Fruit fly (Drosophila melanogaster) whole organism, embryonic: ENCODE results near the gene opa.
A peak's percentile ranks its signal among the peaks of the same experiment; 100 is the strongest.

Source experiments
- B-H1 ChIP-seq: fragments of 200-800 bp; sonication (Bioruptor generic); IDR thresholded peaks from 3 replicates; pipeline ENCODE4 v1.3.6; 2022; ENCODE audit warnings: missing biosample characterization, missing genetic modification characterization
- Blimp-1 ChIP-seq: fragments of 200-800 bp; sonication (Bioruptor generic); optimal IDR thresholded peaks from 3 replicates; lab custom pipeline; 2018; ENCODE audit warnings: missing biosample characterization, missing genetic modification characterization, mild to moderate bottlenecking, moderate library complexity, missing genetic modification reagents
- CG10979 ChIP-seq: fragments of 200-800 bp; sonication (Bioruptor generic); optimal IDR thresholded peaks from 2 replicates; lab custom pipeline; 2018; ENCODE audit warnings: missing biosample characterization, mild to moderate bottlenecking, missing genetic modification characterization, moderate library complexity
- CG12769 ChIP-seq: fragments of 200-800 bp; sonication (Bioruptor generic); optimal IDR thresholded peaks from 2 replicates; lab custom pipeline; 2019; ENCODE audit warnings: missing biosample characterization, mild to moderate bottlenecking, missing genetic modification characterization, moderate library complexity
- CG13624 ChIP-seq: fragments of 200-800 bp; sonication (Bioruptor generic); optimal IDR thresholded peaks from 2 replicates; lab custom pipeline; 2016; ENCODE audit warnings: missing biosample characterization, missing genetic modification characterization
- CG14860 ChIP-seq: fragments of 200-800 bp; sonication (Bioruptor generic); IDR thresholded peaks from 3 replicates; pipeline ENCODE4 v1.3.6; 2022; ENCODE audit warnings: missing biosample characterization, missing genetic modification characterization; ENCODE audit not compliant: partially characterized antibody
- CG14965 ChIP-seq: fragments of 200-800 bp; sonication (Bioruptor generic); optimal IDR thresholded peaks from 2 replicates; lab custom pipeline; 2016; ENCODE audit warnings: missing biosample characterization, missing genetic modification characterization, borderline replicate concordance
- CG17359 ChIP-seq: fragments of 200-800 bp; sonication (Bioruptor generic); optimal IDR thresholded peaks from 3 replicates; lab custom pipeline; 2018; ENCODE audit warnings: missing biosample characterization, mild to moderate bottlenecking, missing genetic modification characterization, moderate library complexity
- CG30403 ChIP-seq: fragments of 200-800 bp; sonication (Bioruptor generic); optimal IDR thresholded peaks from 3 replicates; lab custom pipeline; 2016; ENCODE audit warnings: missing biosample characterization, missing genetic modification characterization
- CG4282 ChIP-seq: fragments of 200-800 bp; sonication (Bioruptor generic); optimal IDR thresholded peaks from 2 replicates; lab custom pipeline; 2016; ENCODE audit warnings: missing biosample characterization, missing genetic modification characterization
- CG6254 ChIP-seq: fragments of 200-800 bp; sonication (Bioruptor generic); optimal IDR thresholded peaks from 3 replicates; lab custom pipeline; 2017; ENCODE audit warnings: mild to moderate bottlenecking, missing biosample characterization, missing genetic modification reagents, missing genetic modification characterization
- CG6791 ChIP-seq: fragments of 200-800 bp; sonication (Bioruptor generic); IDR thresholded peaks from 3 replicates; pipeline ENCODE4 v1.3.6; 2022; ENCODE audit warnings: missing biosample characterization, missing genetic modification characterization; ENCODE audit not compliant: partially characterized antibody
- CG6813 ChIP-seq: fragments of 200-800 bp; sonication (Bioruptor generic); optimal IDR thresholded peaks from 2 replicates; lab custom pipeline; 2017; ENCODE audit warnings: missing biosample characterization, missing genetic modification characterization, mild to moderate bottlenecking, moderate library complexity, missing genetic modification reagents
- CG7357 ChIP-seq: fragments of 200-800 bp; sonication (Bioruptor generic); IDR thresholded peaks from 3 replicates; pipeline ENCODE4 v1.3.6; 2022; ENCODE audit warnings: missing biosample characterization, missing genetic modification characterization
- CG7786 ChIP-seq: fragments of 200-800 bp; sonication (Bioruptor generic); optimal IDR thresholded peaks from 2 replicates; lab custom pipeline; 2016; ENCODE audit warnings: missing biosample characterization, missing genetic modification characterization
- D19A ChIP-seq: fragments of 200-800 bp; optimal IDR thresholded peaks from 3 replicates; lab custom pipeline; 2019; ENCODE audit warnings: missing biosample characterization, mild to moderate bottlenecking, missing genetic modification characterization, moderate library complexity
- Dek ChIP-seq: fragments of 200-800 bp; sonication (Bioruptor generic); optimal IDR thresholded peaks from 3 replicates; lab custom pipeline; 2019; ENCODE audit warnings: missing biosample characterization, mild to moderate bottlenecking, missing genetic modification characterization, moderate library complexity
- Dip3 ChIP-seq: fragments of 200-800 bp; sonication (Bioruptor generic); optimal IDR thresholded peaks from 3 replicates; lab custom pipeline; 2016; ENCODE audit warnings: missing biosample characterization, missing genetic modification characterization
- Drgx ChIP-seq: fragments of 200-800 bp; sonication (Bioruptor generic); IDR thresholded peaks from 2 replicates; pipeline ENCODE4 v1.3.6; 2022; ENCODE audit warnings: missing biosample characterization, missing genetic modification characterization
- Gsc ChIP-seq: fragments of 200-800 bp; sonication (Bioruptor generic); IDR thresholded peaks from 2 replicates; pipeline ENCODE4 v1.3.6; 2022; ENCODE audit warnings: missing biosample characterization, missing genetic modification characterization
- Gug ChIP-seq: fragments of 200-800 bp; sonication (Bioruptor generic); IDR thresholded peaks from 4 replicates; pipeline ENCODE4 v1.3.6; 2022; ENCODE audit warnings: missing biosample characterization, missing genetic modification characterization
- HLH4C ChIP-seq: fragments of 200-800 bp; sonication (Bioruptor generic); IDR thresholded peaks from 3 replicates; pipeline ENCODE4 v1.3.6; 2022; ENCODE audit warnings: missing biosample characterization, missing genetic modification characterization; ENCODE audit not compliant: partially characterized antibody
- Hey ChIP-seq: fragments of 200-800 bp; sonication (Bioruptor generic); optimal IDR thresholded peaks from 3 replicates; lab custom pipeline; 2018; ENCODE audit warnings: missing biosample characterization, mild to moderate bottlenecking, missing genetic modification characterization
- Hr78 ChIP-seq, 2 experiments: fragments of 200-800 bp in 1 of 2; fragments of >200 bp in 1 of 2; sonication (Bioruptor generic) in 1 of 2; optimal IDR thresholded peaks; 2 replicates each; lab custom pipeline; 2017 to 2019; ENCODE audit warnings: missing biosample characterization in 2 of 2, missing genetic modification characterization in 2 of 2, mild to moderate bottlenecking in 1 of 2, moderate library complexity in 1 of 2
- Meics ChIP-seq: fragments of 200-800 bp; sonication (Bioruptor generic); optimal IDR thresholded peaks from 2 replicates; lab custom pipeline; 2017; ENCODE audit warnings: missing biosample characterization, mild to moderate bottlenecking, missing genetic modification characterization
- Mes4 ChIP-seq: fragments of 200-800 bp; sonication (Bioruptor generic); optimal IDR thresholded peaks from 2 replicates; lab custom pipeline; 2016; ENCODE audit warnings: missing biosample characterization, missing genetic modification characterization
- Spps ChIP-seq: fragments of 200-800 bp; sonication (Bioruptor generic); optimal IDR thresholded peaks from 2 replicates; lab custom pipeline; 2018; ENCODE audit warnings: missing biosample characterization, mild to moderate bottlenecking, missing genetic modification characterization
- Taf1 ChIP-seq: fragments of 200-800 bp; sonication (Bioruptor generic); IDR thresholded peaks from 2 replicates; pipeline ENCODE4 v1.3.6; 2022; ENCODE audit warnings: missing biosample characterization, missing genetic modification characterization
- abd-A ChIP-seq: fragments of 200-800 bp; sonication (Bioruptor generic); optimal IDR thresholded peaks from 3 replicates; lab custom pipeline; 2019; ENCODE audit warnings: missing biosample characterization, mild to moderate bottlenecking, missing genetic modification characterization, moderate library complexity
- ac ChIP-seq: fragments of 200-800 bp; sonication (Bioruptor generic); optimal IDR thresholded peaks from 3 replicates; lab custom pipeline; 2017; ENCODE audit warnings: missing biosample characterization, mild to moderate bottlenecking, missing genetic modification characterization
- bigmax ChIP-seq: fragments of 200-800 bp; sonication (Bioruptor generic); optimal IDR thresholded peaks from 2 replicates; lab custom pipeline; 2018; ENCODE audit warnings: missing biosample characterization, mild to moderate bottlenecking, missing genetic modification characterization
- chm ChIP-seq: fragments of 200-800 bp; sonication (Bioruptor generic); IDR thresholded peaks from 2 replicates; pipeline ENCODE4 v1.3.6; 2022; ENCODE audit warnings: missing biosample characterization, missing genetic modification characterization
- crol ChIP-seq: fragments of 200-800 bp; sonication (Bioruptor generic); IDR thresholded peaks from 2 replicates; pipeline ENCODE4 v1.3.6; 2022; ENCODE audit warnings: missing biosample characterization, missing genetic modification characterization
- crp ChIP-seq, 2 experiments: fragments of 200-800 bp; sonication (Bioruptor generic); optimal IDR thresholded peaks; 2 replicates in 1 of 2; 3 replicates in 1 of 2; lab custom pipeline; 2017; ENCODE audit warnings: missing biosample characterization in 2 of 2, missing genetic modification characterization in 2 of 2, mild to moderate bottlenecking in 1 of 2, moderate library complexity in 1 of 2
- dm ChIP-seq: fragments of 200-800 bp; sonication (Bioruptor generic); optimal IDR thresholded peaks from 3 replicates; lab custom pipeline; 2016; ENCODE audit warnings: missing biosample characterization, missing genetic modification characterization
- eyg ChIP-seq: fragments of 200-800 bp; sonication (Bioruptor generic); optimal IDR thresholded peaks from 3 replicates; lab custom pipeline; 2016; ENCODE audit warnings: missing biosample characterization, missing genetic modification characterization
- fru ChIP-seq: fragments of >200 bp; optimal IDR thresholded peaks from 2 replicates; lab custom pipeline; 2017
- gce ChIP-seq: fragments of 200-800 bp; sonication (Bioruptor generic); IDR thresholded peaks from 3 replicates; pipeline ENCODE4 v1.3.6; 2022; ENCODE audit warnings: missing biosample characterization, missing genetic modification characterization
- grn ChIP-seq: fragments of 200-800 bp; sonication (Bioruptor generic); optimal IDR thresholded peaks from 3 replicates; lab custom pipeline; 2017; ENCODE audit warnings: missing biosample characterization, missing genetic modification characterization
- maf-S ChIP-seq: fragments of 200-800 bp; sonication (Bioruptor generic); optimal IDR thresholded peaks from 2 replicates; lab custom pipeline; 2016; ENCODE audit warnings: missing biosample characterization, missing genetic modification characterization
- mam ChIP-seq: fragments of 200-800 bp; sonication (Bioruptor generic); optimal IDR thresholded peaks from 3 replicates; lab custom pipeline; 2016; ENCODE audit warnings: missing biosample characterization, missing genetic modification characterization
- mld ChIP-seq: fragments of 200-800 bp; sonication (Bioruptor generic); IDR thresholded peaks from 3 replicates; pipeline ENCODE4 v1.3.6; 2022; ENCODE audit warnings: missing biosample characterization, missing genetic modification characterization; ENCODE audit not compliant: partially characterized antibody
- nom ChIP-seq: fragments of 200-800 bp; sonication (Bioruptor generic); optimal IDR thresholded peaks from 2 replicates; lab custom pipeline; 2017; ENCODE audit warnings: missing biosample characterization, missing genetic modification characterization, mild to moderate bottlenecking, moderate library complexity, missing genetic modification reagents
- pfk ChIP-seq: fragments of 200-800 bp; sonication (Bioruptor generic); optimal IDR thresholded peaks from 2 replicates; lab custom pipeline; 2018; ENCODE audit warnings: missing biosample characterization, mild to moderate bottlenecking, missing genetic modification characterization, moderate library complexity
- sc ChIP-seq, 3 experiments: fragments of >200 bp in 2 of 3; fragments of 200-800 bp in 1 of 3; sonication (Bioruptor generic) in 1 of 3; optimal IDR thresholded peaks; 2 replicates in 2 of 3; 3 replicates in 1 of 3; lab custom pipeline; 2017; ENCODE audit warnings: mild to moderate bottlenecking in 1 of 3, missing biosample characterization in 1 of 3, missing genetic modification characterization in 1 of 3, missing genetic modification reagents in 1 of 3
- sens ChIP-seq: fragments of 200-800 bp; sonication (Bioruptor generic); peaks from one replicate; lab custom pipeline; 2016; ENCODE audit warnings: missing biosample characterization, missing genetic modification characterization
- sim ChIP-seq: fragments of 200-800 bp; sonication (Bioruptor generic); IDR thresholded peaks from 2 replicates; pipeline ENCODE4 v1.3.6; 2022; ENCODE audit warnings: missing biosample characterization, missing genetic modification characterization
- sna ChIP-seq: fragments of 200-800 bp; sonication (Bioruptor generic); IDR thresholded peaks from 2 replicates; pipeline ENCODE4 v1.3.6; 2022; ENCODE audit warnings: missing biosample characterization, missing genetic modification characterization; ENCODE audit not compliant: partially characterized antibody
- ttk ChIP-seq: fragments of 200-800 bp; sonication (Bioruptor generic); IDR thresholded peaks from 2 replicates; pipeline ENCODE4 v2.1.2; 2022; ENCODE audit warnings: missing biosample characterization, missing genetic modification characterization
- wor ChIP-seq: fragments of 200-800 bp; sonication (Bioruptor generic); IDR thresholded peaks from 2 replicates; pipeline ENCODE4 v1.3.6; 2022; ENCODE audit warnings: missing biosample characterization, missing genetic modification characterization

opa gene

DNA sequence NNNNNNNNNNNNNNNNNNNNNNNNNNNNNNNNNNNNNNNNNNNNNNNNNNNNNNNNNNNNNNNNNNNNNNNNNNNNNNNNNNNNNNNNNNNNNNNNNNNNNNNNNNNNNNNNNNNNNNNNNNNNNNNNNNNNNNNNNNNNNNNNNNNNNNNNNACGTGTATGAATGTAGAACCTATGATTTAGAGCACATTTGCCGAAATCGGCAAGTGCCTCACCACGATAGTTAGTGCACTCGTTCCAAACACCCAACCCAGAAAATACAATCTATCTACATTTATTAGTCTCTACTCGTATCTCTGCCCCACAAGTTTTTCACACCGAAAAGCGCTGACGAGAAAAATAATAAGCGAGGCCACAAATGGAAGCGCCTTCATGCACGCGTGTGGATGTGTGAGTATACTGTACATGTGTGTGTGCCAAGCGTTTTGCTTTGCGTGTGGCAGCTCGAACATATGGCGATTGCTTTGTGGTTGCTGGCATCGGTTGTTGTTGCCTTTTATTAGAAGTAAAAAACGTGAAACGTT, 48.4 kb upstream of the opa start (continued):
- TF ChIP-seq mld (GFP tag; lab: Robert Waterston, UW) = no peak
- TF ChIP-seq CG17359 (tag; lab: Kevin White, UChicago) = no peak
- 0 out of 2 replicates have a peak, but pooled peaks have one; percentile 12 for TF ChIP-seq ttk (GFP tag; lab: Robert Waterston, UW)
- TF ChIP-seq CG6791 (GFP tag; lab: Robert Waterston, UW) = no peak
- TF ChIP-seq nom (GFP tag; lab: Kevin White, UChicago) = no peak
- no peak for TF ChIP-seq Taf1 (GFP tag; lab: Robert Waterston, UW)
- no peak; the same call in 3 of the 4 replicates for TF ChIP-seq Gug
- TF ChIP-seq CG7786 (GFP tag; lab: Kevin White, UChicago) = no peak
- TF ChIP-seq D19A (tag; lab: Kevin White, UChicago) = no peak
- no peak for TF ChIP-seq wor (GFP tag; lab: Robert Waterston, UW)
- TF ChIP-seq mam (GFP tag; lab: Kevin White, UChicago) = no peak
- TF ChIP-seq crp (GFP tag; optimal IDR thresholded peaks at IDR 0.05; lab: Kevin White, UChicago) = peak in 1 of 2 experiments; percentile 8
- peak; percentile 8 for TF ChIP-seq abd-A (tag; lab: Kevin White, UChicago)
- no peak for TF ChIP-seq Meics (GFP tag; lab: Kevin White, UChicago)
- no peak for TF ChIP-seq ac (GFP tag; lab: Kevin White, UChicago)
- TF ChIP-seq fru (lab: Kevin White, UChicago) = no peak
- TF ChIP-seq CG14965 (GFP tag; lab: Kevin White, UChicago) = no peak
- no peak for TF ChIP-seq Drgx (GFP tag; lab: Robert Waterston, UW)
- no peak for TF ChIP-seq eyg (GFP tag; lab: Kevin White, UChicago)
- no peak for TF ChIP-seq Hr78 (GFP tag; optimal IDR thresholded peaks at IDR 0.05; lab: Kevin White, UChicago)
- TF ChIP-seq CG4282 (GFP tag; lab: Kevin White, UChicago) = no peak
- TF ChIP-seq Dek = no peak
- peak; percentile 62 for TF ChIP-seq CG12769 (tag; lab: Kevin White, UChicago)
- TF ChIP-seq chm (GFP tag; lab: Robert Waterston, UW) = 0 out of 2 replicates have a peak, but pooled peaks have one; percentile 28
- no peak for TF ChIP-seq CG6254 (GFP tag; lab: Kevin White, UChicago)
- no peak for TF ChIP-seq grn
- TF ChIP-seq bigmax (GFP tag; lab: Kevin White, UChicago) = no peak
- no peak for TF ChIP-seq B-H1 (GFP tag; lab: Robert Waterston, UW)
- TF ChIP-seq Blimp-1 = no peak
- TF ChIP-seq CG10979 = no peak
- peak; percentile 21 for TF ChIP-seq CG30403 (GFP tag; lab: Kevin White, UChicago)
- no peak; the same call in 1 of the 2 replicates for TF ChIP-seq sna
- no peak for TF ChIP-seq Dip3 (GFP tag; lab: Kevin White, UChicago)
- no peak for TF ChIP-seq Mes4 (GFP tag; lab: Kevin White, UChicago)
- no peak for TF ChIP-seq gce (GFP tag; lab: Robert Waterston, UW)
- no peak for TF ChIP-seq CG14860
- TF ChIP-seq Hey (tag; lab: Kevin White, UChicago) = no peak
- no peak for TF ChIP-seq sc (optimal IDR thresholded peaks at IDR 0.05; lab: Kevin White, UChicago)
- no peak for TF ChIP-seq sc (GFP tag; optimal IDR thresholded peaks at IDR 0.05; lab: Kevin White, UChicago)
- TF ChIP-seq sens (GFP tag; lab: Kevin White, UChicago) = peak; percentile 68
- TF ChIP-seq crol = no peak
- TF ChIP-seq Gsc (GFP tag; lab: Robert Waterston, UW) = no peak
- 0 out of 3 replicates have a peak, but pooled peaks have one; percentile 17 for TF ChIP-seq CG7357
- no peak for TF ChIP-seq CG6813 (GFP tag; lab: Kevin White, UChicago)
- TF ChIP-seq Spps (tag; lab: Kevin White, UChicago) = no peak
- peak; percentile 17 for TF ChIP-seq maf-S (GFP tag; lab: Kevin White, UChicago)
- no peak for TF ChIP-seq HLH4C (GFP tag; lab: Robert Waterston, UW)
- TF ChIP-seq sim = no peak
- TF ChIP-seq CG13624 = no peak
- no peak for TF ChIP-seq dm (GFP tag; lab: Kevin White, UChicago)
- TF ChIP-seq pfk (GFP tag; lab: Kevin White, UChicago) = no peak
